Worm (Caenorhabditis elegans) whole organism, L1 larva: Measurements from ENCODE around the gene F22B5.10.

Source experiments
- C04F5.9 ChIP-seq: sonication (generic microtip); optimal IDR thresholded peaks from 2 replicates; lab custom pipeline; 2016; ENCODE audit warnings: missing genetic modification characterization, missing compliant biosample characterization
- C16A3.4 ChIP-seq: fragments of 150-350 bp; optimal IDR thresholded peaks from 2 replicates; lab custom pipeline; 2014; ENCODE audit warnings: missing biosample characterization, missing genetic modification characterization
- C34B4.2 ChIP-seq: sonication (generic microtip); optimal IDR thresholded peaks from 2 replicates; lab custom pipeline; 2017; ENCODE audit warnings: mild to moderate bottlenecking, missing genetic modification characterization, missing compliant biosample characterization
- F16B12.6 ChIP-seq: fragments of 150-350 bp; optimal IDR thresholded peaks from 2 replicates; lab custom pipeline; 2014; ENCODE audit warnings: missing biosample characterization, missing genetic modification characterization
- Y116A8C.19 ChIP-seq: sonication (generic microtip); optimal IDR thresholded peaks from 2 replicates; lab custom pipeline; 2016; ENCODE audit warnings: missing compliant biosample characterization, missing genetic modification characterization, borderline replicate concordance
- aha-1 ChIP-seq: fragments of 150-350 bp; optimal IDR thresholded peaks from 2 replicates; lab custom pipeline; 2014; ENCODE audit warnings: missing biosample characterization, missing genetic modification characterization
- aly-2 ChIP-seq: fragments of 150-350 bp; optimal IDR thresholded peaks from 2 replicates; lab custom pipeline; 2014; ENCODE audit warnings: missing biosample characterization, missing genetic modification characterization
- ama-1 ChIP-seq: fragments of 150-350 bp; optimal IDR thresholded peaks from 2 replicates; lab custom pipeline; 2014
- ceh-63 ChIP-seq: fragments of 200-800 bp; sonication (Bioruptor generic); optimal IDR thresholded peaks from 2 replicates; lab custom pipeline; 2018; ENCODE audit warnings: mild to moderate bottlenecking, missing genetic modification characterization, missing compliant biosample characterization
- ces-1 ChIP-seq: fragments of 150-350 bp; optimal IDR thresholded peaks from 2 replicates; lab custom pipeline; 2014; ENCODE audit warnings: missing biosample characterization, missing genetic modification reagents, missing genetic modification characterization
- dsc-1 ChIP-seq: sonication (generic microtip); optimal IDR thresholded peaks from 2 replicates; lab custom pipeline; 2016; ENCODE audit warnings: mild to moderate bottlenecking, missing genetic modification characterization, missing compliant biosample characterization
- efl-1 ChIP-seq, 4 experiments: fragments of 150-350 bp; optimal IDR thresholded peaks in 3 of 4; peaks in 1 of 4; 1 replicate in 1 of 4; 2 replicates in 3 of 4; lab custom pipeline; 2014; ENCODE audit warnings: missing biosample characterization in 2 of 4, missing genetic modification characterization in 2 of 4, missing genetic modification reagents in 2 of 4
- egl-27 ChIP-seq, 2 experiments: fragments of 150-350 bp in 1 of 2; sonication (generic microtip); optimal IDR thresholded peaks; 3 replicates each; lab custom pipeline; 2017 to 2018; ENCODE audit warnings: missing biosample characterization in 2 of 2, missing genetic modification characterization in 2 of 2, missing genetic modification reagents in 2 of 2
- elt-3 ChIP-seq, 6 experiments: fragments of 150-350 bp in 1 of 6; sonication (generic microtip); optimal IDR thresholded peaks; 2 replicates each; lab custom pipeline; 2017 to 2018; ENCODE audit warnings: missing biosample characterization in 6 of 6, missing genetic modification characterization in 6 of 6, inconsistent platforms in 1 of 6
- ets-5 ChIP-seq: fragments of 200-800 bp; sonication (Bioruptor generic); IDR thresholded peaks from 2 replicates; pipeline ENCODE4 v1.3.6; 2022; ENCODE audit warnings: missing genetic modification characterization, missing compliant biosample characterization
- fkh-10 ChIP-seq: sonication (generic microtip); optimal IDR thresholded peaks from 2 replicates; lab custom pipeline; 2017; ENCODE audit warnings: missing biosample characterization, missing genetic modification reagents, missing genetic modification characterization
- fkh-8 ChIP-seq: sonication (generic microtip); optimal IDR thresholded peaks from 2 replicates; lab custom pipeline; 2016; ENCODE audit warnings: mild to moderate bottlenecking, missing genetic modification characterization, missing compliant biosample characterization
- grh-1 ChIP-seq: fragments of 200-800 bp; sonication (Bioruptor generic); IDR thresholded peaks from 2 replicates; pipeline ENCODE4 v1.3.6; 2022; ENCODE audit warnings: missing genetic modification reagents, missing genetic modification characterization, missing compliant biosample characterization
- hlh-17 ChIP-seq: fragments of 200-800 bp; sonication (Bioruptor generic); optimal IDR thresholded peaks from 2 replicates; lab custom pipeline; 2018; ENCODE audit warnings: missing genetic modification characterization, mild to moderate bottlenecking, missing compliant biosample characterization, moderate library complexity, borderline replicate concordance
- jun-1 ChIP-seq: fragments of 150-350 bp; optimal IDR thresholded peaks from 2 replicates; lab custom pipeline; 2014; ENCODE audit warnings: missing biosample characterization, missing genetic modification reagents, missing genetic modification characterization
- lin-14 ChIP-seq: fragments of 200-800 bp; sonication (Bioruptor generic); optimal IDR thresholded peaks from 2 replicates; lab custom pipeline; 2018; ENCODE audit warnings: mild to moderate bottlenecking, missing genetic modification characterization, moderate library complexity, missing compliant biosample characterization
- lin-15B ChIP-seq: fragments of 150-350 bp; sonication (generic microtip); optimal IDR thresholded peaks from 3 replicates; lab custom pipeline; 2014; ENCODE audit warnings: missing biosample characterization, missing genetic modification characterization
- lin-39 ChIP-seq: fragments of 150-350 bp; optimal IDR thresholded peaks from 2 replicates; lab custom pipeline; 2014; ENCODE audit warnings: missing biosample characterization, missing genetic modification reagents, missing genetic modification characterization
- lir-3 ChIP-seq: sonication (generic microtip); optimal IDR thresholded peaks from 2 replicates; lab custom pipeline; 2016; ENCODE audit warnings: mild to moderate bottlenecking, missing genetic modification characterization, moderate library complexity, missing compliant biosample characterization; ENCODE audit not compliant: poor library complexity
- lsy-2 ChIP-seq, 2 experiments: fragments of 150-350 bp; optimal IDR thresholded peaks; 2 replicates each; lab custom pipeline; 2014; ENCODE audit warnings: missing biosample characterization in 2 of 2, missing genetic modification characterization in 2 of 2
- mdl-1 ChIP-seq, 2 experiments: fragments of 150-350 bp; optimal IDR thresholded peaks; 2 replicates each; lab custom pipeline; 2014 to 2017; ENCODE audit warnings: missing biosample characterization in 2 of 2, missing genetic modification characterization in 2 of 2, inconsistent platforms in 1 of 2
- mef-2 ChIP-seq: fragments of 150-350 bp; optimal IDR thresholded peaks from 2 replicates; lab custom pipeline; 2014; ENCODE audit warnings: missing biosample characterization, missing genetic modification characterization
- nhr-11 ChIP-seq: fragments of 150-350 bp; optimal IDR thresholded peaks from 2 replicates; lab custom pipeline; 2014; ENCODE audit warnings: missing biosample characterization, missing genetic modification characterization
- nhr-20 ChIP-seq: sonication (generic microtip); optimal IDR thresholded peaks from 2 replicates; lab custom pipeline; 2016; ENCODE audit warnings: mild to moderate bottlenecking, missing genetic modification characterization, missing compliant biosample characterization
- nhr-237 ChIP-seq: fragments of 150-350 bp; optimal IDR thresholded peaks from 2 replicates; lab custom pipeline; 2014; ENCODE audit warnings: missing biosample characterization, missing genetic modification characterization
- nhr-28 ChIP-seq: fragments of 150-350 bp; optimal IDR thresholded peaks from 2 replicates; lab custom pipeline; 2014; ENCODE audit warnings: missing biosample characterization, missing genetic modification characterization
- nhr-47 ChIP-seq: sonication (generic microtip); optimal IDR thresholded peaks from 2 replicates; lab custom pipeline; 2016; ENCODE audit warnings: mild to moderate bottlenecking, missing genetic modification characterization, moderate library complexity, missing compliant biosample characterization
- nhr-76 ChIP-seq: sonication (generic microtip); optimal IDR thresholded peaks from 2 replicates; lab custom pipeline; 2017; ENCODE audit warnings: missing biosample characterization, missing genetic modification characterization
- nhr-77 ChIP-seq: fragments of 150-350 bp; optimal IDR thresholded peaks from 2 replicates; lab custom pipeline; 2014; ENCODE audit warnings: missing biosample characterization, missing genetic modification characterization
- nhr-85 ChIP-seq: sonication (generic microtip); peaks from one replicate; lab custom pipeline; 2016; ENCODE audit warnings: missing genetic modification characterization, inconsistent platforms, missing compliant biosample characterization
- nhr-90 ChIP-seq: sonication (generic microtip); optimal IDR thresholded peaks from 2 replicates; lab custom pipeline; 2016; ENCODE audit warnings: mild to moderate bottlenecking, missing genetic modification characterization, missing compliant biosample characterization; ENCODE audit not compliant: poor library complexity
- pag-3 ChIP-seq: sonication (generic microtip); optimal IDR thresholded peaks from 2 replicates; lab custom pipeline; 2017; ENCODE audit warnings: missing genetic modification characterization, mild to moderate bottlenecking, missing compliant biosample characterization, antibody characterized with exemption, borderline replicate concordance; ENCODE audit not compliant: insufficient read depth
- pax-3 ChIP-seq: fragments of 200-800 bp; sonication (Bioruptor generic); optimal IDR thresholded peaks from 2 replicates; lab custom pipeline; 2018; ENCODE audit warnings: mild to moderate bottlenecking, missing genetic modification characterization, moderate library complexity, missing compliant biosample characterization
- pqm-1 ChIP-seq: sonication (generic microtip); optimal IDR thresholded peaks from 3 replicates; lab custom pipeline; 2017; ENCODE audit warnings: missing biosample characterization, missing genetic modification characterization
- rnt-1 ChIP-seq: sonication (generic microtip); optimal IDR thresholded peaks from 2 replicates; lab custom pipeline; 2016; ENCODE audit warnings: mild to moderate bottlenecking, missing genetic modification characterization, moderate library complexity, missing compliant biosample characterization
- snpc-4 ChIP-seq: fragments of 150-350 bp; optimal IDR thresholded peaks from 2 replicates; lab custom pipeline; 2014; ENCODE audit warnings: missing biosample characterization, missing genetic modification characterization
- sox-4 ChIP-seq: sonication (generic microtip); optimal IDR thresholded peaks from 2 replicates; lab custom pipeline; 2016; ENCODE audit warnings: missing genetic modification characterization, missing compliant biosample characterization
- sup-37 ChIP-seq: fragments of 200-800 bp; sonication (Bioruptor generic); optimal IDR thresholded peaks from 2 replicates; lab custom pipeline; 2018; ENCODE audit warnings: mild to moderate bottlenecking, missing genetic modification characterization, missing compliant biosample characterization
- tbx-2 ChIP-seq: sonication (generic microtip); optimal IDR thresholded peaks from 2 replicates; lab custom pipeline; 2016; ENCODE audit warnings: missing genetic modification characterization, missing compliant biosample characterization
- tlp-1 ChIP-seq: fragments of 150-350 bp; optimal IDR thresholded peaks from 2 replicates; lab custom pipeline; 2014; ENCODE audit warnings: missing biosample characterization, missing genetic modification characterization
- unc-130 ChIP-seq: fragments of 150-350 bp; optimal IDR thresholded peaks from 2 replicates; lab custom pipeline; 2017; ENCODE audit warnings: missing biosample characterization, missing genetic modification characterization, inconsistent platforms
- unc-30 ChIP-seq: sonication (generic microtip); optimal IDR thresholded peaks from 2 replicates; lab custom pipeline; 2017; ENCODE audit warnings: missing biosample characterization, missing genetic modification characterization
- unc-86 ChIP-seq: sonication (generic microtip); optimal IDR thresholded peaks from 2 replicates; lab custom pipeline; 2016; ENCODE audit warnings: missing genetic modification characterization, missing compliant biosample characterization
- unc-98 ChIP-seq: fragments of 200-800 bp; sonication (Bioruptor generic); IDR thresholded peaks from 2 replicates; pipeline ENCODE4 v1.3.6; 2022; ENCODE audit warnings: missing genetic modification characterization, missing compliant biosample characterization
- vab-15 ChIP-seq: sonication (generic microtip); optimal IDR thresholded peaks from 2 replicates; lab custom pipeline; 2017; ENCODE audit warnings: missing genotype, mild to moderate bottlenecking, missing genetic modification characterization, missing compliant biosample characterization
- zip-4 ChIP-seq: fragments of 200-800 bp; sonication (Bioruptor generic); optimal IDR thresholded peaks from 2 replicates; lab custom pipeline; 2018; ENCODE audit warnings: mild to moderate bottlenecking, missing genetic modification characterization, moderate library complexity, missing compliant biosample characterization
- ztf-11 ChIP-seq, 2 experiments: sonication (generic microtip); optimal IDR thresholded peaks; 2 replicates each; lab custom pipeline; 2016 to 2017; ENCODE audit warnings: missing genetic modification characterization in 2 of 2, missing biosample characterization in 1 of 2, missing compliant biosample characterization in 1 of 2
- ztf-4 ChIP-seq: fragments of 150-350 bp; optimal IDR thresholded peaks from 2 replicates; lab custom pipeline; 2014; ENCODE audit warnings: missing biosample characterization, missing genetic modification characterization

F22B5.10 gene

DNA sequence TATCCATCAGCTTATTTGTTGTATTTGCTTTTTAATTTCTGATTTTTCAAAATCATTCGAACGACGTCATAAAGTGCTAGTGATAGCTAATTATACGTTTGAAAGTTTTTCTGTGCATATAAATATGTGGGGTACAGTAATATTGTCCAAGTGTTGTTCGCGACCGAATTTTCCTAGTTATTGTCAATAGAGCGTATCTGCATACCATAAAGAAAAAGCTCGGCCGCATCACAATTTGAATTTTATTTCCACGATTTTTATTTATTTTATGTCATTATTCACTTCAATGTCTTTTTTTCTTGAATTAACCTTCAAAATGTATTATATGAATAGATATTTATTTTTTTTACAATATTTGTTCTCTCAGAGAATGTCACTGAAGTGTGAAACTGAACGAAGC lies 49.8 kb downstream of the F22B5.10 start, which contains the start of gene rnh-2 (continued):
- TF ChIP-seq zip-4 (GFP tag; lab: Kevin White, UChicago) (no peak), unc-130 (tag; lab: Kevin White, UChicago) (peak; percentile 17), ztf-4 (tag; lab: Kevin White, UChicago) (peak; percentile 34), pax-3 (tag; lab: Kevin White, UChicago) (peak; percentile 42), F16B12.6 (tag; lab: Kevin White, UChicago) (peak; percentile 65), nhr-90 (tag; lab: Kevin White, UChicago) (peak; percentile 55), pag-3 (no peak), mdl-1 (tag; optimal IDR thresholded peaks at IDR 0.05; lab: Kevin White, UChicago) (no peak), C16A3.4 (tag; lab: Kevin White, UChicago) (peak; percentile 81), aha-1 (tag; lab: Kevin White, UChicago) (no peak), unc-86 (no peak), vab-15 (no peak), unc-98 (GFP tag; lab: Robert Waterston, UW) (no peak), nhr-20 (tag; lab: Kevin White, UChicago) (peak; percentile 75), C34B4.2 (tag; lab: Kevin White, UChicago) (no peak), sup-37 (GFP tag; lab: Kevin White, UChicago) (no peak), ceh-63 (no peak), unc-30 (tag; lab: Kevin White, UChicago) (no peak), sox-4 (peak; percentile 30), egl-27 (tag; optimal IDR thresholded peaks at IDR 0.05; lab: Kevin White, UChicago) (no peak), snpc-4 (peak; percentile 52), rnt-1 (tag; lab: Kevin White, UChicago) (peak; percentile 90), ces-1 (GFP tag; lab: Kevin White, UChicago) (no peak), fkh-8 (tag; lab: Kevin White, UChicago) (peak; percentile 62), nhr-77 (tag; lab: Kevin White, UChicago) (peak; percentile 42), Y116A8C.19 (tag; lab: Kevin White, UChicago) (no peak), nhr-76 (tag; lab: Kevin White, UChicago) (no peak), aly-2 (no peak), lir-3 (tag; lab: Kevin White, UChicago) (peak; percentile 85), nhr-11 (tag; lab: Kevin White, UChicago) (no peak), C04F5.9 (tag; lab: Kevin White, UChicago) (peak; percentile 48), dsc-1 (tag; lab: Kevin White, UChicago) (no peak), fkh-10 (no peak), lin-14 (GFP tag; lab: Kevin White, UChicago) (peak; percentile 77), nhr-237 (tag; lab: Kevin White, UChicago) (no peak), mef-2 (tag; lab: Kevin White, UChicago) (no peak), nhr-85 (peak; percentile 78), ztf-11 (tag; optimal IDR thresholded peaks at IDR 0.05; lab: Kevin White, UChicago) (peak in 1 of 2 experiments; percentile 33), ama-1 (no peak), nhr-28 (tag; lab: Kevin White, UChicago) (no peak), lsy-2 (tag; optimal IDR thresholded peaks at IDR 0.05; lab: Kevin White, UChicago) (peak; percentile 72 to 94), nhr-47 (peak; percentile 69), ets-5 (GFP tag; lab: Robert Waterston, UW) (no peak), pqm-1 (tag; lab: Kevin White, UChicago) (no peak), lin-15B (tag; lab: Kevin White, UChicago) (peak; percentile 76), jun-1 (no peak), grh-1 (GFP tag; lab: Robert Waterston, UW) (no peak), tbx-2 (tag; lab: Kevin White, UChicago) (peak; percentile 61), tlp-1 (tag; lab: Kevin White, UChicago) (no peak), efl-1 (optimal IDR thresholded peaks at IDR 0.05; lab: Kevin White, UChicago) (peak; percentile 67 to 75), efl-1 (GFP tag; optimal IDR thresholded peaks at IDR 0.05 in 1 of 2; lab: Kevin White, UChicago) (peak; percentile 73 to 96), hlh-17 (GFP tag; lab: Kevin White, UChicago) (no peak), lin-39 (no peak), elt-3 (tag; optimal IDR thresholded peaks at IDR 0.05; lab: Kevin White, UChicago) (peak in 2 of 6 experiments; percentile 21 to 27)
